Worm (Caenorhabditis elegans): ENCODE measurements around the gene rsef-1.

Gene rsef-1

ce11 chrX:3022330-3023088, 36.7 kb downstream of the rsef-1 start:
- TF ChIP-seq ref-1 (GFP tag; conservative IDR thresholded peaks at IDR 0.05) (no peak), cog-1 (tag; optimal IDR thresholded peaks at IDR 0.05) (no peak), med-1 (GFP tag; optimal IDR thresholded peaks at IDR 0.05; ENCODE audit: insufficient read depth) (no peak), klf-2 (GFP tag; conservative IDR thresholded peaks at IDR 0.05) (no peak), ztf-29 (GFP tag; IDR thresholded peaks at IDR 0.05) (no peak), tab-1 (GFP tag; IDR thresholded peaks at IDR 0.05) (no peak), T22C8.4 (GFP tag; IDR thresholded peaks at IDR 0.05) (no peak), flt-1 (GFP tag; IDR thresholded peaks at IDR 0.05) (no peak), ztf-23 (GFP tag; IDR thresholded peaks at IDR 0.05) (no peak)

- TF ChIP-seq ref-1 (GFP tag; conservative IDR thresholded peaks at IDR 0.05), result no peak
- TF ChIP-seq ztf-23 (GFP tag; IDR thresholded peaks at IDR 0.05), result no peak
- TF ChIP-seq med-1 (GFP tag; optimal IDR thresholded peaks at IDR 0.05; ENCODE audit: insufficient read depth), result no peak
- no peak for TF ChIP-seq klf-2 (GFP tag; conservative IDR thresholded peaks at IDR 0.05)
- TF ChIP-seq T22C8.4 (GFP tag; IDR thresholded peaks at IDR 0.05), result no peak
- no peak for TF ChIP-seq tab-1 (GFP tag; IDR thresholded peaks at IDR 0.05)
- no peak for TF ChIP-seq ztf-29 (GFP tag; IDR thresholded peaks at IDR 0.05)
- TF ChIP-seq cog-1 (tag; optimal IDR thresholded peaks at IDR 0.05), result no peak
- TF ChIP-seq flt-1 (GFP tag; IDR thresholded peaks at IDR 0.05), result no peak
Measured at ce11 chrX:3021466-3021865, 37.7 kb downstream of the rsef-1 start.

- TF ChIP-seq T22C8.4 (GFP tag; IDR thresholded peaks at IDR 0.05) (no peak), cog-1 (tag; optimal IDR thresholded peaks at IDR 0.05) (no peak), med-1 (GFP tag; optimal IDR thresholded peaks at IDR 0.05; ENCODE audit: insufficient read depth) (no peak), ztf-23 (GFP tag; IDR thresholded peaks at IDR 0.05) (no peak), flt-1 (GFP tag; IDR thresholded peaks at IDR 0.05) (no peak), tab-1 (GFP tag; IDR thresholded peaks at IDR 0.05) (no peak), ref-1 (GFP tag; conservative IDR thresholded peaks at IDR 0.05) (no peak), ztf-29 (GFP tag; IDR thresholded peaks at IDR 0.05) (no peak), klf-2 (GFP tag; conservative IDR thresholded peaks at IDR 0.05) (no peak)
Measured at ce11 chrX:3019996-3020395, 39.2 kb downstream of the rsef-1 start.

DNA sequence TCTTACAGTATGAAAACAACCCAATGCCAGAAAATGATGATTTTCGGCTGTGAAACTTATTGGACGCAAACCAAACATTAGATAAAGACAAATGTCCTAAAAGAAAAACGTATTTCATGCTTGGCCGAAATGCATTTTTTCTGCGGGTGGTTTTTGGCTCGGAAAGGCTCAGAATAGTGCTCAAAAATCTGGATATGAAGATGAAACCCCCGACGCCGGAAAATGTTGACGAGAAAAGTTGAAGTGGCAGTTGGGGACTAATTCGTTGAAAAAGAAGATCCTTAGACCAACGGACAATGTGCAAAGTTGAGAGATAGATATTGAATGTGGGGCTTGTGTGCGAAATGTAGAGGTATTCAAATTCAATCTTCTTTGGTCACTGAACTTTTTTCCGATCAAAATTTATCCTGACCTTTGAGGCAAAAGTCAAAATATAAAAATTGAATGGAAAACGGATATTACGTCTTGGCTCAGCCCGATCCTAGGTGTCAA, 40.6 kb downstream of the rsef-1 start, which contains the start of gene flp-18:
Gene flp-18 (minus strand): TSS at position 51 of the 492 bp plus-strand sequence.
- TF ChIP-seq med-1 (GFP tag; optimal IDR thresholded peaks at IDR 0.05; ENCODE audit: insufficient read depth) (no peak), ztf-23 (GFP tag; IDR thresholded peaks at IDR 0.05) (no peak), cog-1 (tag; optimal IDR thresholded peaks at IDR 0.05) (no peak), T22C8.4 (GFP tag; IDR thresholded peaks at IDR 0.05) (no peak)

DNA sequence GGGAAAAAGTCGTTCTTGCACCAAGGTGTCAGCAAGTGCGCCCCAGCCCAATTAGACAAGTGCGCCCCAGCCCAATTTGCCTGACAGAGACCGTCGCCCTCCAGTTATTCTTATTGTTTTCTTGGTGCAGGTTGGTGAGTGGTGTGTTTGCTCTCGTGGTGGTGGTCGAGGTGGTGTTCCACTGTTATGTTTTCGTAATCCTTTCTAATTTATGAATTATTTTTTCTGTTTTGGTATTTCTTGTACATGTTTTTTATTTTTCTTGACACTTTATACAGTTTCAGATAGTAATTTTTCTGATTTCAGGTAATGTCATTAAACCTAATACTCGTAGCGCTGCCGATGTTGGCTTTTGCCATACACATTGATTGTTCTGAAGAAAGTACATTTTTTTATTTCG, 50.0 kb downstream of the rsef-1 start, which contains the start of gene Y48D7A.1:
Gene Y48D7A.1 (plus strand): TSS at position 301 of the 400 bp plus-strand sequence.
- TF ChIP-seq ztf-23 (GFP tag; IDR thresholded peaks at IDR 0.05), result no peak
- TF ChIP-seq klf-2 (GFP tag; conservative IDR thresholded peaks at IDR 0.05), result no peak
- no peak for TF ChIP-seq tab-1 (GFP tag; IDR thresholded peaks at IDR 0.05)
- TF ChIP-seq ztf-29 (GFP tag; IDR thresholded peaks at IDR 0.05), result no peak
- TF ChIP-seq cog-1 (tag; optimal IDR thresholded peaks at IDR 0.05), result no peak
- TF ChIP-seq T22C8.4 (GFP tag; IDR thresholded peaks at IDR 0.05), result no peak
- TF ChIP-seq ref-1 (GFP tag; conservative IDR thresholded peaks at IDR 0.05), result no peak
- no peak for TF ChIP-seq med-1 (GFP tag; optimal IDR thresholded peaks at IDR 0.05; ENCODE audit: insufficient read depth)
- TF ChIP-seq flt-1 (GFP tag; IDR thresholded peaks at IDR 0.05), result no peak

All from whole organism, midembryonic.